Worm (Caenorhabditis elegans) whole organism, mixed stage, embryonic: ENCODE data around the gene W02A2.5.

Source experiments
- blmp-1 ChIP-seq: fragments of 150-350 bp; optimal IDR thresholded peaks from 2 replicates; lab custom pipeline; 2014; ENCODE audit warnings: missing biosample characterization, missing genetic modification characterization
- ceh-83 ChIP-seq: fragments of 200-800 bp; sonication (Bioruptor generic); optimal IDR thresholded peaks from 2 replicates; lab custom pipeline; 2018; ENCODE audit warnings: mild to moderate bottlenecking, missing genetic modification characterization, missing compliant biosample characterization
- elt-1 ChIP-seq: sonication (generic microtip); optimal IDR thresholded peaks from 2 replicates; lab custom pipeline; 2017; ENCODE audit warnings: missing genetic modification characterization, mild to moderate bottlenecking, missing compliant biosample characterization, antibody characterized with exemption, moderate library complexity, borderline replicate concordance; ENCODE audit not compliant: insufficient read depth
- elt-3 ChIP-seq: fragments of 150-350 bp; optimal IDR thresholded peaks from 2 replicates; lab custom pipeline; 2014; ENCODE audit warnings: missing biosample characterization, missing genetic modification characterization
- hlh-1 ChIP-seq: fragments of 150-350 bp; optimal IDR thresholded peaks from 2 replicates; lab custom pipeline; 2014; ENCODE audit warnings: missing biosample characterization, missing genetic modification reagents, missing genetic modification characterization
- lsy-2 ChIP-seq: fragments of 150-350 bp; optimal IDR thresholded peaks from 2 replicates; lab custom pipeline; 2014; ENCODE audit warnings: missing biosample characterization, missing genetic modification characterization
- mab-5 ChIP-seq: fragments of 150-350 bp; optimal IDR thresholded peaks from 2 replicates; lab custom pipeline; 2014; ENCODE audit warnings: missing biosample characterization, missing genetic modification characterization
- nhr-237 ChIP-seq: fragments of 150-350 bp; optimal IDR thresholded peaks from 2 replicates; lab custom pipeline; 2014; ENCODE audit warnings: missing biosample characterization, missing genetic modification characterization
- nhr-76 ChIP-seq: sonication (generic microtip); optimal IDR thresholded peaks from 2 replicates; lab custom pipeline; 2017; ENCODE audit warnings: missing biosample characterization, missing genetic modification characterization
- snpc-4 ChIP-seq: fragments of 150-350 bp; optimal IDR thresholded peaks from 2 replicates; lab custom pipeline; 2014; ENCODE audit warnings: missing biosample characterization, missing genetic modification characterization
- unc-39 ChIP-seq: fragments of 150-350 bp; optimal IDR thresholded peaks from 2 replicates; lab custom pipeline; 2014; ENCODE audit warnings: missing biosample characterization, missing genetic modification characterization
- unc-62 ChIP-seq: fragments of 150-350 bp; optimal IDR thresholded peaks from 2 replicates; lab custom pipeline; 2014; ENCODE audit warnings: missing biosample characterization, missing genetic modification reagents, missing genetic modification characterization
- zip-8 ChIP-seq: fragments of 150-350 bp; optimal IDR thresholded peaks from 2 replicates; lab custom pipeline; 2014; ENCODE audit warnings: missing biosample characterization, missing genetic modification characterization
- ztf-11 ChIP-seq: fragments of 150-350 bp; optimal IDR thresholded peaks from 2 replicates; lab custom pipeline; 2014; ENCODE audit warnings: missing biosample characterization, missing genetic modification characterization

DNA sequence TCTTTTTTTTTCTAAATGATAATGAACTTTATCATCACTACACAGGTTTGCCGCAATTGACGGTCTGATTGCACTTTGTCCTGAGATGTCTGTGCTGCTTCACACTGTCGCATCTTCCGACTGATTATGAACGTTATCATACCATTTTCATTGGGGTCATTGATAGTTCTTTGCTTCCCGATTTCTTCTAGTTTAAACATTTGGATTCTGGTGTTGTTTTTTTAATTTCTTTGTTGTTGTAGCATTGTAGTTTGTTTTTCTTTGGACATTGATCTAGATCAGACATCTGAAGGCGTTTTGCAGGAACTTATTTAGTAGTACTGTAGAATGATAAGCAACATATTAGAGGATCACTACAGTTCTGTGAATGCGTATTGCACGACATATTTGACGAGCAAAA lies 23.9 kb upstream of the W02A2.5 start:
- no peak for TF ChIP-seq elt-3
- TF ChIP-seq hlh-1 (tag; lab: Kevin White, UChicago) = no peak
- no peak for TF ChIP-seq nhr-76
- TF ChIP-seq unc-62 (GFP tag; lab: Kevin White, UChicago) = no peak
- no peak for TF ChIP-seq zip-8 (tag; lab: Kevin White, UChicago)
- TF ChIP-seq lsy-2 (tag; lab: Kevin White, UChicago) = no peak
- no peak for TF ChIP-seq ztf-11 (tag; lab: Kevin White, UChicago)
- TF ChIP-seq unc-39 (tag; lab: Kevin White, UChicago) = no peak
- no peak for TF ChIP-seq ceh-83 (GFP tag; lab: Kevin White, UChicago)
- no peak for TF ChIP-seq mab-5 (tag; lab: Kevin White, UChicago)
- no peak for TF ChIP-seq nhr-237 (tag; lab: Kevin White, UChicago)
- no peak for TF ChIP-seq snpc-4 (tag; lab: Kevin White, UChicago)
- no peak for TF ChIP-seq elt-1 (tag; lab: Kevin White, UChicago)
- TF ChIP-seq blmp-1 (tag; lab: Kevin White, UChicago) = no peak
